Worm (Caenorhabditis elegans) whole organism, L2 larva: Measurements from ENCODE around the gene K10D2.8.

Experiments
- C34F6.9 ChIP-seq: fragments of 150-350 bp; optimal IDR thresholded peaks from 2 replicates; lab custom pipeline; 2014; ENCODE audit warnings: missing biosample characterization, missing genetic modification characterization
- F13H6.1 ChIP-seq: sonication (generic microtip); optimal IDR thresholded peaks from 2 replicates; lab custom pipeline; 2016; ENCODE audit warnings: missing genetic modification characterization, missing compliant biosample characterization
- R02D3.7 ChIP-seq: fragments of 150-350 bp; optimal IDR thresholded peaks from 2 replicates; lab custom pipeline; 2014; ENCODE audit warnings: missing biosample characterization, missing genetic modification characterization
- alr-1 ChIP-seq: fragments of 150-350 bp; optimal IDR thresholded peaks from 2 replicates; lab custom pipeline; 2014; ENCODE audit warnings: missing biosample characterization, missing genetic modification characterization
- aly-2 ChIP-seq: fragments of 150-350 bp; optimal IDR thresholded peaks from 2 replicates; lab custom pipeline; 2014; ENCODE audit warnings: missing biosample characterization, missing genetic modification characterization
- ama-1 ChIP-seq: fragments of 150-350 bp; optimal IDR thresholded peaks from 2 replicates; lab custom pipeline; 2018; ENCODE audit warnings: inconsistent platforms
- blmp-1 ChIP-seq: sonication (generic microtip); optimal IDR thresholded peaks from 2 replicates; lab custom pipeline; 2017; ENCODE audit warnings: missing genetic modification characterization, mild to moderate bottlenecking, missing compliant biosample characterization, antibody characterized with exemption, moderate library complexity; ENCODE audit not compliant: insufficient read depth
- ceh-16 ChIP-seq: fragments of 150-350 bp; optimal IDR thresholded peaks from 2 replicates; lab custom pipeline; 2014; ENCODE audit warnings: missing biosample characterization, missing genetic modification characterization
- ceh-82 ChIP-seq: fragments of 150-350 bp; optimal IDR thresholded peaks from 2 replicates; lab custom pipeline; 2014; ENCODE audit warnings: missing biosample characterization, missing genetic modification characterization
- crh-2 ChIP-seq: sonication (generic microtip); optimal IDR thresholded peaks from 2 replicates; lab custom pipeline; 2017; ENCODE audit warnings: missing biosample characterization, missing genetic modification characterization
- egl-27 ChIP-seq: sonication (generic microtip); optimal IDR thresholded peaks from 3 replicates; lab custom pipeline; 2017; ENCODE audit warnings: missing biosample characterization, missing genetic modification reagents, missing genetic modification characterization
- elt-1 ChIP-seq: fragments of 150-350 bp; optimal IDR thresholded peaks from 2 replicates; lab custom pipeline; 2014; ENCODE audit warnings: missing biosample characterization, missing genetic modification characterization
- elt-3 ChIP-seq: sonication (generic microtip); optimal IDR thresholded peaks from 2 replicates; lab custom pipeline; 2017; ENCODE audit warnings: missing biosample characterization, missing genetic modification characterization
- gmeb-1 ChIP-seq: fragments of 150-350 bp; optimal IDR thresholded peaks from 2 replicates; lab custom pipeline; 2014; ENCODE audit warnings: missing biosample characterization, missing genetic modification characterization
- lin-11 ChIP-seq: fragments of 150-350 bp; sonication (generic microtip); optimal IDR thresholded peaks from 2 replicates; lab custom pipeline; 2014; ENCODE audit warnings: missing biosample characterization, missing genetic modification characterization, inconsistent platforms, mixed read lengths
- lin-13 ChIP-seq: fragments of 150-350 bp; optimal IDR thresholded peaks from 2 replicates; lab custom pipeline; 2014; ENCODE audit warnings: missing biosample characterization, missing genetic modification reagents, missing genetic modification characterization
- lin-39 ChIP-seq: fragments of 150-350 bp; optimal IDR thresholded peaks from 2 replicates; lab custom pipeline; 2014; ENCODE audit warnings: missing biosample characterization, missing genetic modification reagents, missing genetic modification characterization
- lsy-2 ChIP-seq, 2 experiments: fragments of 150-350 bp in 1 of 2; sonication (generic microtip) in 1 of 2; optimal IDR thresholded peaks; 2 replicates each; lab custom pipeline; 2014 to 2017; ENCODE audit warnings: missing biosample characterization in 2 of 2, missing genetic modification characterization in 2 of 2
- mab-5 ChIP-seq: fragments of 150-350 bp; optimal IDR thresholded peaks from 2 replicates; lab custom pipeline; 2014; ENCODE audit warnings: missing biosample characterization, missing genetic modification characterization
- mbf-1 ChIP-seq: sonication (generic microtip); optimal IDR thresholded peaks from 2 replicates; lab custom pipeline; 2017; ENCODE audit warnings: missing biosample characterization, missing genetic modification characterization
- nhr-10 ChIP-seq: sonication (generic microtip); optimal IDR thresholded peaks from 2 replicates; lab custom pipeline; 2017; ENCODE audit warnings: missing biosample characterization, missing genetic modification characterization
- nhr-11 ChIP-seq: fragments of 150-350 bp; optimal IDR thresholded peaks from 2 replicates; lab custom pipeline; 2014; ENCODE audit warnings: missing biosample characterization, missing genetic modification characterization
- nhr-129 ChIP-seq: fragments of 150-350 bp; optimal IDR thresholded peaks from 2 replicates; lab custom pipeline; 2014; ENCODE audit warnings: missing biosample characterization, missing genetic modification characterization
- nhr-21 ChIP-seq: fragments of 150-350 bp; optimal IDR thresholded peaks from 2 replicates; lab custom pipeline; 2014; ENCODE audit warnings: missing biosample characterization, missing genetic modification characterization
- nhr-23 ChIP-seq: fragments of 150-350 bp; optimal IDR thresholded peaks from 2 replicates; lab custom pipeline; 2014; ENCODE audit warnings: missing biosample characterization, missing genetic modification reagents, missing genetic modification characterization
- nhr-237 ChIP-seq: fragments of 150-350 bp; optimal IDR thresholded peaks from 2 replicates; lab custom pipeline; 2014; ENCODE audit warnings: missing biosample characterization, missing genetic modification characterization
- nhr-25 ChIP-seq: fragments of 150-350 bp; sonication (generic microtip); optimal IDR thresholded peaks from 3 replicates; lab custom pipeline; 2014; ENCODE audit warnings: missing biosample characterization, missing genetic modification characterization
- sem-4 ChIP-seq: fragments of 150-350 bp; optimal IDR thresholded peaks from 2 replicates; lab custom pipeline; 2014; ENCODE audit warnings: missing biosample characterization, missing genetic modification reagents, missing genetic modification characterization
- sma-3 ChIP-seq: sonication (generic microtip); optimal IDR thresholded peaks from 2 replicates; lab custom pipeline; 2016; ENCODE audit warnings: missing genetic modification reagents, missing genetic modification characterization, missing compliant biosample characterization
- sma-9 ChIP-seq, 2 experiments: fragments of 150-350 bp in 1 of 2; sonication (generic microtip) in 1 of 2; optimal IDR thresholded peaks; 2 replicates each; lab custom pipeline; 2014 to 2016; ENCODE audit warnings: missing genetic modification characterization in 2 of 2, mild to moderate bottlenecking in 1 of 2, missing biosample characterization in 1 of 2, missing compliant biosample characterization in 1 of 2, missing genetic modification reagents in 1 of 2, moderate library complexity in 1 of 2
- snpc-4 ChIP-seq: fragments of 150-350 bp; optimal IDR thresholded peaks from 2 replicates; lab custom pipeline; 2014; ENCODE audit warnings: missing biosample characterization, missing genetic modification characterization
- unc-39 ChIP-seq: fragments of 150-350 bp; optimal IDR thresholded peaks from 2 replicates; lab custom pipeline; 2014; ENCODE audit warnings: missing biosample characterization, missing genetic modification characterization
- unc-55 ChIP-seq: fragments of 150-350 bp; sonication (generic microtip); optimal IDR thresholded peaks from 3 replicates; lab custom pipeline; 2014; ENCODE audit warnings: missing biosample characterization, missing genetic modification reagents, missing genetic modification characterization
- unc-62 ChIP-seq: fragments of 150-350 bp; optimal IDR thresholded peaks from 2 replicates; lab custom pipeline; 2014; ENCODE audit warnings: missing biosample characterization, missing genetic modification reagents, missing genetic modification characterization
- ztf-1 ChIP-seq: fragments of 200-800 bp; sonication (Bioruptor generic); conservative IDR thresholded peaks from 2 replicates; pipeline ENCODE4 v1.3.6; 2022; ENCODE audit warnings: missing genetic modification characterization, missing compliant biosample characterization

K10D2.8 gene

DNA sequence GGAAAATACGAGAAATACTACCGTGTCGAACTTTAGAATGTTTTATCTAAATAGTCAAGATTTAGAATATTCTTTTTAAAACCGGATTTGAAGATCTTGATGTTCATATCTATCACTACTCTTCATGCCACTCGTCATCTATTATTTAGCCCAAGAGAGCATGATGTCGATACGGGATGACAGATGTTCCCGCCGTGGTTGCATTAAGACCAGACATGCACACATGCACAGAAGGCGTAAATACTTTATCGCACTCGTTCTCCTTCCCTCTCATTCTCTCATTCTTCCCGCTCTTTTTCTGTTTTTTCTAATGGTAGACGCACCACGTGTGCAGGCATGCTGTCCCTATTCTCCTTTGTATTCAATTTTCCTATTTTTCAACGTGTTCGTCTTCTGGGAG is 5.2 kb upstream of the K10D2.8 start:
- no peak for TF ChIP-seq nhr-11
- TF ChIP-seq blmp-1 (tag; lab: Kevin White, UChicago), result no peak
- no peak for TF ChIP-seq gmeb-1 (tag; lab: Kevin White, UChicago)
- TF ChIP-seq R02D3.7 (tag; lab: Kevin White, UChicago), result no peak
- no peak for TF ChIP-seq ceh-82 (tag; lab: Kevin White, UChicago)
- no peak for TF ChIP-seq unc-62 (GFP tag; lab: Kevin White, UChicago)
- no peak for TF ChIP-seq alr-1 (tag; lab: Kevin White, UChicago)
- peak; percentile 3 for TF ChIP-seq unc-55
- TF ChIP-seq nhr-21 (tag; lab: Kevin White, UChicago), result no peak
- no peak for TF ChIP-seq mab-5 (tag; lab: Kevin White, UChicago)
- no peak for TF ChIP-seq C34F6.9 (tag; lab: Kevin White, UChicago)
- no peak for TF ChIP-seq lin-39 (tag; lab: Kevin White, UChicago)
- TF ChIP-seq nhr-129 (tag; lab: Kevin White, UChicago), result peak; percentile 36
- TF ChIP-seq F13H6.1 (tag; lab: Kevin White, UChicago), result no peak
- TF ChIP-seq ceh-16 (tag; lab: Kevin White, UChicago), result no peak
- TF ChIP-seq mbf-1 (tag; lab: Kevin White, UChicago), result no peak
- no peak for TF ChIP-seq lsy-2 (tag; optimal IDR thresholded peaks at IDR 0.05; lab: Kevin White, UChicago)

DNA sequence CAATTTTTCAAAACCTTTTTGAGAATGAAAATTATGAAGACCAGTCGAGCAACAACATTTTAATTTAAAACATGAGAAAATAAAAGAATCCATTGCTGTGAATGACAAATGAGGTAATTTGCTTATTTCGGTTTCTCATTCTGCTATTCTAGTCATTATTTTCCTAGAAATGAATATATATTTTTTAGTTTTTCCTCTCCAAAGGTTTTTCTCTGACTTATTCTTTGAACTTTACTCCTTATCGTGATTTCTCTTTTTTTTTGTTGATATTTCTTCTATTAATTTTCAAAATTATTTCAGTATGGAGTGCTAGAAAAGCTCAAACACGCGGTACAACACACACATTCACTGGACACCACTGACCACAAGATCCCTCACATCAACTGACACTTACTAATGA is 2.9 kb upstream of the K10D2.8 start, which contains the start of gene pup-2:
pup-2 (plus strand) TSS at position 301 of the 400 bp plus-strand sequence.
- no peak for TF ChIP-seq nhr-21 (tag; lab: Kevin White, UChicago)
- TF ChIP-seq unc-39, result no peak
- TF ChIP-seq mab-5 (tag; lab: Kevin White, UChicago), result no peak
- no peak for TF ChIP-seq nhr-25 (tag; lab: Kevin White, UChicago)
- no peak for TF ChIP-seq sem-4 (tag; lab: Kevin White, UChicago)
- no peak for TF ChIP-seq ama-1
- TF ChIP-seq egl-27 (tag; lab: Kevin White, UChicago), result no peak

DNA sequence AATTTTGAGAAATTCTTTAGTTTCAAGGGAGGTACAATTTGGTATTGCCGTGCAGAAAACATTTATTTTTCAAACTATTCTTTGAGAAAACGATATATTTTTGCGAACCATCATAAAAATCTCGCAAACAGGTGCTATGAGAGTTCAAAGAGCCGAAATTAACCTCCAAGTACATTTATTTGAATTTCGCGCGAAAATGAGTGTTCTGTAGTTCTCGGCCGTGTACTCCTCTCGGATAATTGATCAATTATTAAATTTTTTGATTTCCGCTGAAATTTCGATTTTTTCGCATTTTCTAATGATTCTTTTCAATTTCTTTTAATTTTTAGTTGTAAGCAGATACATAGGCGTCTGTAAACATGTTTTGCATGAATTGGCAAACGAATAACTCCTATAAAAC is 1.7 kb downstream of the K10D2.8 start:
- peak; percentile 24 for TF ChIP-seq nhr-25 (tag; lab: Kevin White, UChicago)
- TF ChIP-seq sma-3 (GFP tag; lab: Kevin White, UChicago), result peak; percentile 45
- TF ChIP-seq snpc-4 (tag; lab: Kevin White, UChicago), result no peak
- TF ChIP-seq lin-39 (tag; lab: Kevin White, UChicago), result no peak
- no peak for TF ChIP-seq elt-3 (tag; lab: Kevin White, UChicago)
- TF ChIP-seq lsy-2 (tag; optimal IDR thresholded peaks at IDR 0.05; lab: Kevin White, UChicago), result peak; percentile 3 to 43
- TF ChIP-seq unc-55, result peak; percentile 2
- TF ChIP-seq sma-9 (GFP tag; optimal IDR thresholded peaks at IDR 0.05; lab: Kevin White, UChicago), result peak; percentile 50
- TF ChIP-seq sma-9 (tag; optimal IDR thresholded peaks at IDR 0.05; lab: Kevin White, UChicago), result no peak
- TF ChIP-seq F13H6.1 (tag; lab: Kevin White, UChicago), result peak; percentile 13
- no peak for TF ChIP-seq nhr-237 (tag; lab: Kevin White, UChicago)
- TF ChIP-seq gmeb-1 (tag; lab: Kevin White, UChicago), result peak; percentile 88

DNA sequence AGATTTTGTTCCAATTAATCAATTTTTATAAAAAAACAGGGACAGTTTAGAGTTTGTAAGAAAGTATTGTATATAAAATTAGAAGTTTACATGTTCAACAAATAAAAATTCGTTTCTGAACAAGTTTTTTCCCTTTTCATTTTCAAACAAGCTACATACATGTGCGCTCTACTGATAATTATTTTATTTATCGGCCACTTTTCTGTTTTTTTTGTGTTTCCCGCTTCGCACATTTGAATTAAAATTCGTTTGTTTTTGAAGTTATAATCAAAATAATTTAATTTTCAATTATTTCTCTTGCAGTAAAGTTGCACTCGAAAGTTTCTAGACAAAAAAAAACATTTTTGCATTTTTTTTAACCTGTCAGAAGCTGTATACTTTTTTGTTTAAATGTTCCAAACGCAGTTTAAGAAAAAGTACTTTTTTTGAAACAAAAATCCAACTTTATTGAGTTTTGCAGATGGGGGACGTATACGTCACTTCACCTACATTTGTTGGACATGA is 2.2 kb downstream of the K10D2.8 start, which contains the start of gene hira-1:
hira-1 (plus strand) TSS at position 454 of the 504 bp plus-strand sequence.
- TF ChIP-seq ceh-82 (tag; lab: Kevin White, UChicago) (no peak), elt-1 (no peak), unc-55 (peak; percentile 70), elt-3 (tag; lab: Kevin White, UChicago) (no peak), C34F6.9 (tag; lab: Kevin White, UChicago) (peak; percentile 78), nhr-129 (tag; lab: Kevin White, UChicago) (no peak), sem-4 (tag; lab: Kevin White, UChicago) (peak; percentile 52), lin-13 (GFP tag; lab: Kevin White, UChicago) (peak; percentile 17), nhr-23 (no peak), unc-62 (GFP tag; lab: Kevin White, UChicago) (no peak), lsy-2 (tag; optimal IDR thresholded peaks at IDR 0.05; lab: Kevin White, UChicago) (peak in 1 of 2 experiments; percentile 56), sma-3 (GFP tag; lab: Kevin White, UChicago) (no peak), F13H6.1 (tag; lab: Kevin White, UChicago) (no peak), aly-2 (tag; lab: Kevin White, UChicago) (no peak), unc-39 (no peak), gmeb-1 (tag; lab: Kevin White, UChicago) (peak; percentile 47), lin-11 (tag; lab: Kevin White, UChicago) (no peak), crh-2 (tag; lab: Kevin White, UChicago) (peak; percentile 38), ztf-1 (GFP tag; lab: Robert Waterston, UW) (no peak), nhr-10 (tag; lab: Kevin White, UChicago) (no peak)
